Fruit fly (Drosophila melanogaster) S2 (cell line): ENCODE data around the gene Tudor-SN.

Source experiments
- CG8478 ChIP-seq: fragments of >200 bp; optimal IDR thresholded peaks from 2 replicates; lab custom pipeline; 2018
- CTCF ChIP-seq, 2 experiments: fragments of >200 bp; optimal IDR thresholded peaks; 2 replicates each; lab custom pipeline; 2018

DNA sequence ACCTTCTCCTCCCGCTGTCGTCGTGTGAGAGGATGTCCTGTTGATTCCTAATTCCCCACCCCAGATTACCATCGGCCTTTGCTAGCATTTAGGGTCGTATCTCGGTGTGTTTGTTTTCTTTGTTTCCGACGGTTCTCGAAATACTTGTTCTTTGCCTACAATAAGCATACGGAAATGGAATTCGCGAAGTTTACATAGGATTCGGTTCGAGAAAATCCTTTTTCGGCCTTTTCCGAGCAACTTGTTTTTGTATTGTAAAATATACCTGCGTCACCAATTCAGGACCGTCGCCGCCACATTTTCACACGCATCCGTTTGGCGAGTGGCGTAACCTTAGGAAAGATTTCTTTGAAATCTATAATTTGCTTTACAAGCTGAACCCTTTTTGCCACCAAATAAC, 34.3 kb upstream of the Tudor-SN start:
- no peak for TF ChIP-seq CG8478 (lab: Kevin White, UChicago)
- no peak for TF ChIP-seq CTCF (optimal IDR thresholded peaks at IDR 0.05; lab: Kevin White, UChicago)
